Worm (Caenorhabditis elegans) whole organism, L4 larva: ENCODE results near the gene K08F9.4.

ENCODE experiments used
- D1046.2 ChIP-seq: fragments of 200-800 bp; sonication (Bioruptor generic); IDR thresholded peaks from 2 replicates; pipeline ENCODE4 v1.3.6; 2022; ENCODE audit warnings: missing genetic modification characterization, missing compliant biosample characterization
- F26F4.8 ChIP-seq: fragments of 200-800 bp; sonication (Bioruptor generic); conservative IDR thresholded peaks from 2 replicates; pipeline ENCODE4 v1.3.6; 2022; ENCODE audit warnings: missing genetic modification characterization, missing compliant biosample characterization
- F44E2.7 ChIP-seq: fragments of 200-800 bp; sonication (Bioruptor generic); IDR thresholded peaks from 2 replicates; pipeline ENCODE4 v2.1.2; 2022; ENCODE audit warnings: missing genetic modification characterization, missing compliant biosample characterization
- Y105C5A.15 ChIP-seq: fragments of 200-800 bp; sonication (Bioruptor generic); IDR thresholded peaks from 2 replicates; pipeline ENCODE4 v1.3.6; 2022; ENCODE audit warnings: missing genetic modification characterization, missing compliant biosample characterization
- Y75B8A.6 ChIP-seq: fragments of 200-800 bp; sonication (Bioruptor generic); IDR thresholded peaks from 2 replicates; pipeline ENCODE4 v1.3.6; 2022; ENCODE audit warnings: missing genetic modification reagents, missing genetic modification characterization, missing compliant biosample characterization
- aha-1 ChIP-seq: fragments of 150-350 bp; peaks from one replicate; lab custom pipeline; 2014; ENCODE audit warnings: missing biosample characterization, missing genetic modification characterization
- aly-2 ChIP-seq: sonication (generic microtip); optimal IDR thresholded peaks from 2 replicates; lab custom pipeline; 2018; ENCODE audit warnings: missing biosample characterization, missing genetic modification characterization
- ama-1 ChIP-seq: fragments of 150-350 bp; optimal IDR thresholded peaks from 2 replicates; lab custom pipeline; 2014; ENCODE audit warnings: inconsistent platforms, mixed read lengths
- arid-1 ChIP-seq: fragments of 200-800 bp; sonication (Bioruptor generic); conservative IDR thresholded peaks from 2 replicates; pipeline ENCODE4 v1.3.6; 2022; ENCODE audit warnings: missing genetic modification reagents, missing genetic modification characterization, missing compliant biosample characterization
- ceh-28 ChIP-seq: fragments of 150-350 bp; optimal IDR thresholded peaks from 2 replicates; lab custom pipeline; 2014; ENCODE audit warnings: missing biosample characterization, missing genetic modification reagents, missing genetic modification characterization
- ces-1 ChIP-seq: fragments of 150-350 bp; sonication (generic microtip); optimal IDR thresholded peaks from 4 replicates; lab custom pipeline; 2014; ENCODE audit warnings: missing biosample characterization, missing genetic modification reagents, missing genetic modification characterization
- daf-12 ChIP-seq: fragments of 150-350 bp; optimal IDR thresholded peaks from 2 replicates; lab custom pipeline; 2014; ENCODE audit warnings: missing biosample characterization, missing genetic modification reagents, missing genetic modification characterization
- daf-8 ChIP-seq: fragments of 200-800 bp; sonication (Bioruptor generic); IDR thresholded peaks from 2 replicates; pipeline ENCODE4 v1.3.6; 2022; ENCODE audit warnings: missing genetic modification characterization, missing compliant biosample characterization
- dmd-9 ChIP-seq: fragments of 200-800 bp; sonication (Bioruptor generic); IDR thresholded peaks from 2 replicates; pipeline ENCODE4 v1.3.6; 2022; ENCODE audit warnings: missing genetic modification reagents, missing genetic modification characterization, missing compliant biosample characterization
- fos-1 ChIP-seq: fragments of 150-350 bp; optimal IDR thresholded peaks from 2 replicates; lab custom pipeline; 2014; ENCODE audit warnings: missing biosample characterization, missing genetic modification characterization
- hlh-11 ChIP-seq: fragments of 200-800 bp; sonication (Bioruptor generic); optimal IDR thresholded peaks from 2 replicates; lab custom pipeline; 2018; ENCODE audit warnings: mild to moderate bottlenecking, missing genetic modification characterization, missing compliant biosample characterization
- hlh-30 ChIP-seq: sonication (generic microtip); optimal IDR thresholded peaks from 2 replicates; lab custom pipeline; 2017; ENCODE audit warnings: antibody characterized with exemption, mild to moderate bottlenecking, missing genetic modification characterization, missing compliant biosample characterization; ENCODE audit not compliant: insufficient read depth
- hmg-1.1 ChIP-seq: fragments of 200-800 bp; sonication (Bioruptor generic); IDR thresholded peaks from 2 replicates; pipeline ENCODE4 v1.3.6; 2022; ENCODE audit warnings: missing genetic modification reagents, missing genetic modification characterization, missing compliant biosample characterization
- lim-7 ChIP-seq: fragments of 200-800 bp; sonication (Bioruptor generic); IDR thresholded peaks from 2 replicates; pipeline ENCODE4 v1.3.6; 2022; ENCODE audit warnings: missing genetic modification characterization, missing compliant biosample characterization
- lin-1 ChIP-seq: fragments of 200-800 bp; sonication (Bioruptor generic); IDR thresholded peaks from 2 replicates; pipeline ENCODE4 v1.3.6; 2022; ENCODE audit warnings: missing genetic modification reagents, missing genetic modification characterization, missing compliant biosample characterization
- lin-13 ChIP-seq: fragments of 150-350 bp; optimal IDR thresholded peaks from 2 replicates; lab custom pipeline; 2014; ENCODE audit warnings: missing biosample characterization, missing genetic modification reagents, missing genetic modification characterization
- lin-29 ChIP-seq: fragments of 200-800 bp; sonication (Bioruptor generic); IDR thresholded peaks from 2 replicates; pipeline ENCODE4 v1.3.6; 2022; ENCODE audit warnings: missing genetic modification reagents, missing genetic modification characterization, missing compliant biosample characterization
- lin-39 ChIP-seq: fragments of 150-350 bp; optimal IDR thresholded peaks from 2 replicates; lab custom pipeline; 2014; ENCODE audit warnings: missing biosample characterization, missing genetic modification reagents, missing genetic modification characterization
- lir-3 ChIP-seq: sonication (generic microtip); optimal IDR thresholded peaks from 2 replicates; lab custom pipeline; 2016; ENCODE audit warnings: mild to moderate bottlenecking, missing genetic modification characterization, missing compliant biosample characterization
- madf-9 ChIP-seq: fragments of 200-800 bp; sonication (Bioruptor generic); conservative IDR thresholded peaks from 2 replicates; pipeline ENCODE4 v1.3.6; 2022; ENCODE audit warnings: missing genetic modification reagents, missing genetic modification characterization, missing compliant biosample characterization
- mep-1 ChIP-seq: fragments of 150-350 bp; sonication (generic microtip); optimal IDR thresholded peaks from 3 replicates; lab custom pipeline; 2014; ENCODE audit warnings: missing biosample characterization, missing genetic modification characterization
- nhr-237 ChIP-seq: sonication (generic microtip); optimal IDR thresholded peaks from 2 replicates; lab custom pipeline; 2017; ENCODE audit warnings: missing biosample characterization, missing genetic modification characterization
- nhr-28 ChIP-seq: fragments of 150-350 bp; optimal IDR thresholded peaks from 2 replicates; lab custom pipeline; 2014; ENCODE audit warnings: missing biosample characterization, missing genetic modification characterization
- nhr-76 ChIP-seq: fragments of 150-350 bp; optimal IDR thresholded peaks from 2 replicates; lab custom pipeline; 2014; ENCODE audit warnings: missing biosample characterization, missing genetic modification characterization
- rbr-2 ChIP-seq: sonication (generic microtip); optimal IDR thresholded peaks from 2 replicates; lab custom pipeline; 2016; ENCODE audit warnings: missing genotype, missing genetic modification characterization, missing compliant biosample characterization
- spr-3 ChIP-seq: fragments of 200-800 bp; sonication (Bioruptor generic); optimal IDR thresholded peaks from 2 replicates; lab custom pipeline; 2018; ENCODE audit warnings: mild to moderate bottlenecking, missing genetic modification characterization, missing compliant biosample characterization
- unc-130 ChIP-seq: sonication (generic microtip); optimal IDR thresholded peaks from 2 replicates; lab custom pipeline; 2016; ENCODE audit warnings: missing genetic modification reagents, missing genetic modification characterization, missing compliant biosample characterization
- unc-62 ChIP-seq, 3 experiments: fragments of 150-350 bp in 1 of 3; sonication (generic microtip); optimal IDR thresholded peaks in 2 of 3; peaks in 1 of 3; 1 replicate in 1 of 3; 2 replicates in 2 of 3; lab custom pipeline; 2014 to 2017; ENCODE audit warnings: missing biosample characterization in 3 of 3, missing genetic modification characterization in 3 of 3, missing genetic modification reagents in 3 of 3, missing genotype in 1 of 3
- zag-1 ChIP-seq: fragments of 150-350 bp; optimal IDR thresholded peaks from 2 replicates; lab custom pipeline; 2014; ENCODE audit warnings: missing biosample characterization, missing genetic modification characterization
- zfp-2 ChIP-seq: sonication (generic microtip); optimal IDR thresholded peaks from 2 replicates; lab custom pipeline; 2016; ENCODE audit warnings: mild to moderate bottlenecking, missing genetic modification characterization, missing compliant biosample characterization

K08F9.4 gene

DNA sequence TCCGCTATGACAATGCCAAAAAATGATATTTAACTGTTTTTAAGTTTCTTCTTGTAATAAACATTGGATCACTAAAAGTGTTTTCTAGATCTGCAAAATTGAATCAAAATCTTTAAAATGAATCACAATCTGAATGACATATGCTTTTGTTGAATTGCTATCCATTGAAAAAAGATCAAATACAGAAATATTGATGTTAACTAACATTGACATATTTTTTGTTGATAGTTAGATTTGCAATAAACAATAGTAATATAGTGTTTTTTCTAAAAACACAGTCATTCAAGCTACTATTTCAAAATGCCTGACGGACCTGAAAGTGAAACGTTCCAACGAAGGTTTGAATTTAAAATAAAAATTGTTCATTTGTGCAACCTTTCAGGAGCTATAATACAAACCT lies 6.8 kb downstream of the K08F9.4 start, which contains the start of gene T09F5.2:
Gene T09F5.2 (plus strand): TSS at position 301 of the 400 bp plus-strand sequence.
- TF ChIP-seq ama-1 (lab: Kevin White, UChicago) = no peak
- no peak for TF ChIP-seq hmg-1.1 (GFP tag; lab: Robert Waterston, UW)
- no peak for TF ChIP-seq Y105C5A.15 (GFP tag; lab: Robert Waterston, UW)
- TF ChIP-seq rbr-2 (tag; lab: Kevin White, UChicago) = no peak
- TF ChIP-seq spr-3 (GFP tag; lab: Kevin White, UChicago) = no peak
- no peak for TF ChIP-seq dmd-9 (GFP tag; lab: Robert Waterston, UW)
- no peak for TF ChIP-seq aly-2 (tag; lab: Kevin White, UChicago)

DNA sequence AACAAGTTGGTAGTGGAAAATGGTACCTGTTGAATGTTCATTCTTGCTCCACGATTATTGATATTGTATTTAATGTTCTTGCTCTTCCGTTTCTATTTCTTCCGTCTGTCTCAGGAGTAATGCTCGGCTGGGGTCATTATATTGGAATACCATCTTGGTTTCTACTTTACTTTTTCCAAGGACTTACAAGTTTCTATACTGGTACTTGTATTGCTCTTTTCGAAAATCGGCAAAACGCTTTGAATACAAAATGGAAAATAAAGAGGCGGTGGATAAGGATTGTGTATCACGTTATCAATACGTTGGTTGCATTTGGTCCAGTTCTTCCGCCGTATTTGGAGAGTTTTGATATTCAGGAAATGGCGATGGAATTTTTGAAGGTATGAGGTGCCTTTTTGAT lies 8.2 kb downstream of the K08F9.4 start:
- TF ChIP-seq aha-1 = peak; percentile 49
- no peak for TF ChIP-seq mep-1 (tag; lab: Kevin White, UChicago)
- peak in 1 of 2 experiments; percentile 56 for TF ChIP-seq unc-62 (GFP tag; optimal IDR thresholded peaks at IDR 0.05 in 1 of 2; lab: Kevin White, UChicago)
- TF ChIP-seq unc-62 (tag; optimal IDR thresholded peaks at IDR 0.05; lab: Kevin White, UChicago) = no peak
- no peak for TF ChIP-seq lin-13 (GFP tag; lab: Kevin White, UChicago)
- TF ChIP-seq lin-1 = no peak
- no peak for TF ChIP-seq F44E2.7 (GFP tag; lab: Robert Waterston, UW)
- no peak for TF ChIP-seq fos-1 (tag; lab: Kevin White, UChicago)
- TF ChIP-seq daf-12 (tag; lab: Kevin White, UChicago) = no peak
- TF ChIP-seq nhr-28 (tag; lab: Kevin White, UChicago) = no peak
- TF ChIP-seq ceh-28 = no peak
- TF ChIP-seq lir-3 = no peak
- TF ChIP-seq hlh-11 = no peak
- TF ChIP-seq nhr-76 = no peak
- TF ChIP-seq daf-8 (GFP tag; lab: Robert Waterston, UW) = no peak
- TF ChIP-seq unc-130 (GFP tag; lab: Kevin White, UChicago) = no peak
- no peak for TF ChIP-seq zfp-2 (tag; lab: Kevin White, UChicago)

DNA sequence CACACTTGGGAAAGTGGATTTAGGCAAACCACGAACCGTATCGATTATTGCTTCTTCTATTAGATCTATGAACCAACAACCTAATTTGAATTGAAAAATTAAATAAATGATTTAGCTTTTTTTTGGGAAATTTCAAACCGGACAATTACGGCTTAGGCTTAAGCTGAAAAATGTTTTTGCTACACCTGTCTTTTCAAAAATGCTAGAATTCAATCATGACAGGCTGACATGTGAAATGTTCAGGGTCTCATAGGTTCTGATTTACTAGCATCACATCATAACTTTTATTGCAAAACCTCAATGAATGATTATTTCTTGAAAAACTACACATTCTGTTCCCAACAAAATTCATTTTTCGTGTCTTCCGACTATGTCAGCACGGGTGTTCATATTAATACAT lies 9.5 kb downstream of the K08F9.4 start, which contains the start of gene srh-55:
Gene srh-55 (plus strand): TSS at position 301 of the 400 bp plus-strand sequence.
- TF ChIP-seq unc-62 (GFP tag; optimal IDR thresholded peaks at IDR 0.05 in 1 of 2; lab: Kevin White, UChicago) (peak in 1 of 2 experiments; percentile 77), unc-62 (tag; optimal IDR thresholded peaks at IDR 0.05; lab: Kevin White, UChicago) (no peak), nhr-237 (no peak), arid-1 (GFP tag; lab: Robert Waterston, UW) (no peak), Y75B8A.6 (GFP tag; lab: Robert Waterston, UW) (no peak)

DNA sequence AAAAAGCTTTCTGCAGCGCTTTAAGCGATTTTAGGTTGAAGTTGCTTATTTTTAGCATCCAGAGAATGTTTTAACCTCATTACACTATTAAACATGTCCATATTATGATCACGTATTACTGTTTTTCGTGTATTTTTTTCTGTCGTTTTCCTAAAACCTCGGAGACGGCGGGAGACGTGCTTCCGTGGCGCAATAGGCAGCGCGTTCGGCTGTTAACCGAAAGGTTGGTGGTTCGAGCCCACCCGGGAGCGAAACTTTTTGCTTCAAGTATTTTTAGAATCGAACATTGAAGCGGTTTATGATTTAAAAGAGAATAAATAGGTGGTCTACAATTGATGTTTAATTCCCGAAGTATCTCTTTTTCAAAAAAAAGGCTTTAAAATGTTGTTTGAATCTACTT lies 12.7 kb downstream of the K08F9.4 start:
- no peak for TF ChIP-seq lin-29
- TF ChIP-seq arid-1 (GFP tag; lab: Robert Waterston, UW) = no peak; the same call in 1 of the 2 replicates
- no peak for TF ChIP-seq daf-8 (GFP tag; lab: Robert Waterston, UW)
- TF ChIP-seq lim-7 (GFP tag; lab: Robert Waterston, UW) = 0 out of 2 replicates have a peak, but pooled peaks have one; percentile 68
- TF ChIP-seq madf-9 (GFP tag; lab: Robert Waterston, UW) = no peak
- no peak for TF ChIP-seq hlh-30 (tag; lab: Kevin White, UChicago)
- TF ChIP-seq zag-1 (tag; lab: Kevin White, UChicago) = no peak
- no peak for TF ChIP-seq lin-39
- TF ChIP-seq unc-130 (GFP tag; lab: Kevin White, UChicago) = peak; percentile 9
- TF ChIP-seq D1046.2 = peak; percentile 51; the same call in 1 of the 2 replicates
- no peak for TF ChIP-seq ama-1 (lab: Kevin White, UChicago)
- no peak for TF ChIP-seq ces-1
- TF ChIP-seq F26F4.8 (GFP tag; lab: Robert Waterston, UW) = peak; percentile 76; the same call in 1 of the 2 replicates
